Worm (Caenorhabditis elegans) whole organism, mixed stage, embryonic: ENCODE data around the gene C02B10.3.

Source experiments
- ceh-83 ChIP-seq: fragments of 200-800 bp; sonication (Bioruptor generic); optimal IDR thresholded peaks from 2 replicates; lab custom pipeline; 2018; ENCODE audit warnings: mild to moderate bottlenecking, missing genetic modification characterization, missing compliant biosample characterization
- ces-1 ChIP-seq: fragments of 150-350 bp; optimal IDR thresholded peaks from 2 replicates; lab custom pipeline; 2014; ENCODE audit warnings: missing biosample characterization, missing genetic modification reagents, missing genetic modification characterization
- elt-3 ChIP-seq: fragments of 150-350 bp; optimal IDR thresholded peaks from 2 replicates; lab custom pipeline; 2014; ENCODE audit warnings: missing biosample characterization, missing genetic modification characterization
- flh-1 ChIP-seq: fragments of 200-800 bp; sonication (Bioruptor generic); optimal IDR thresholded peaks from 2 replicates; lab custom pipeline; 2018; ENCODE audit warnings: mild to moderate bottlenecking, missing genetic modification characterization, moderate library complexity, missing compliant biosample characterization
- lsy-2 ChIP-seq: fragments of 150-350 bp; optimal IDR thresholded peaks from 2 replicates; lab custom pipeline; 2014; ENCODE audit warnings: missing biosample characterization, missing genetic modification characterization
- nhr-237 ChIP-seq: fragments of 150-350 bp; optimal IDR thresholded peaks from 2 replicates; lab custom pipeline; 2014; ENCODE audit warnings: missing biosample characterization, missing genetic modification characterization
- nhr-28 ChIP-seq: fragments of 150-350 bp; optimal IDR thresholded peaks from 2 replicates; lab custom pipeline; 2014; ENCODE audit warnings: missing biosample characterization, missing genetic modification characterization
- sem-2 ChIP-seq: fragments of 200-800 bp; sonication (Bioruptor generic); optimal IDR thresholded peaks from 2 replicates; lab custom pipeline; 2018; ENCODE audit warnings: mild to moderate bottlenecking, missing genetic modification characterization, missing compliant biosample characterization
- snpc-4 ChIP-seq: fragments of 150-350 bp; optimal IDR thresholded peaks from 2 replicates; lab custom pipeline; 2014; ENCODE audit warnings: missing biosample characterization, missing genetic modification characterization
- tbx-8 ChIP-seq: fragments of 200-800 bp; sonication (Bioruptor generic); optimal IDR thresholded peaks from 2 replicates; lab custom pipeline; 2018; ENCODE audit warnings: mild to moderate bottlenecking, missing genetic modification characterization, moderate library complexity, missing compliant biosample characterization
- unc-62 ChIP-seq: fragments of 150-350 bp; optimal IDR thresholded peaks from 2 replicates; lab custom pipeline; 2014; ENCODE audit warnings: missing biosample characterization, missing genetic modification reagents, missing genetic modification characterization
- ztf-11 ChIP-seq: fragments of 150-350 bp; optimal IDR thresholded peaks from 2 replicates; lab custom pipeline; 2014; ENCODE audit warnings: missing biosample characterization, missing genetic modification characterization

- TF ChIP-seq unc-62 (GFP tag; lab: Kevin White, UChicago) (no peak), snpc-4 (no peak), flh-1 (GFP tag; lab: Kevin White, UChicago) (no peak), nhr-28 (no peak), ceh-83 (no peak), ztf-11 (tag; lab: Kevin White, UChicago) (no peak), lsy-2 (tag; lab: Kevin White, UChicago) (no peak), sem-2 (GFP tag; lab: Kevin White, UChicago) (no peak), nhr-237 (no peak), elt-3 (tag; lab: Kevin White, UChicago) (no peak), ces-1 (GFP tag; lab: Kevin White, UChicago) (no peak), tbx-8 (GFP tag; lab: Kevin White, UChicago) (no peak)
These were observed 16.1 kb downstream of the C02B10.3 start for ce11 chrIV:5086961-5087326.
